Worm (Caenorhabditis elegans) whole organism, L2 larva: ENCODE results near the gene rpb-11.

ENCODE experiments used
- C34F6.9 ChIP-seq: fragments of 150-350 bp; optimal IDR thresholded peaks from 2 replicates; lab custom pipeline; 2014; ENCODE audit warnings: missing biosample characterization, missing genetic modification characterization
- F13H6.1 ChIP-seq: sonication (generic microtip); optimal IDR thresholded peaks from 2 replicates; lab custom pipeline; 2016; ENCODE audit warnings: missing genetic modification characterization, missing compliant biosample characterization
- R02D3.7 ChIP-seq: fragments of 150-350 bp; optimal IDR thresholded peaks from 2 replicates; lab custom pipeline; 2014; ENCODE audit warnings: missing biosample characterization, missing genetic modification characterization
- Y55F3AM.14 ChIP-seq: fragments of 200-800 bp; sonication (Bioruptor generic); optimal IDR thresholded peaks from 2 replicates; lab custom pipeline; 2018; ENCODE audit warnings: mild to moderate bottlenecking, missing genetic modification characterization, missing compliant biosample characterization
- ZK546.5 ChIP-seq: sonication (generic microtip); optimal IDR thresholded peaks from 2 replicates; lab custom pipeline; 2017; ENCODE audit warnings: missing biosample characterization, missing genetic modification characterization
- alr-1 ChIP-seq: fragments of 150-350 bp; optimal IDR thresholded peaks from 2 replicates; lab custom pipeline; 2014; ENCODE audit warnings: missing biosample characterization, missing genetic modification characterization
- aly-2 ChIP-seq: fragments of 150-350 bp; optimal IDR thresholded peaks from 2 replicates; lab custom pipeline; 2014; ENCODE audit warnings: missing biosample characterization, missing genetic modification characterization
- ama-1 ChIP-seq: fragments of 150-350 bp; optimal IDR thresholded peaks from 2 replicates; lab custom pipeline; 2018; ENCODE audit warnings: inconsistent platforms
- blmp-1 ChIP-seq: sonication (generic microtip); optimal IDR thresholded peaks from 2 replicates; lab custom pipeline; 2017; ENCODE audit warnings: missing genetic modification characterization, mild to moderate bottlenecking, missing compliant biosample characterization, antibody characterized with exemption, moderate library complexity; ENCODE audit not compliant: insufficient read depth
- ceh-16 ChIP-seq: fragments of 150-350 bp; optimal IDR thresholded peaks from 2 replicates; lab custom pipeline; 2014; ENCODE audit warnings: missing biosample characterization, missing genetic modification characterization
- ceh-82 ChIP-seq: fragments of 150-350 bp; optimal IDR thresholded peaks from 2 replicates; lab custom pipeline; 2014; ENCODE audit warnings: missing biosample characterization, missing genetic modification characterization
- crh-2 ChIP-seq: sonication (generic microtip); optimal IDR thresholded peaks from 2 replicates; lab custom pipeline; 2017; ENCODE audit warnings: missing biosample characterization, missing genetic modification characterization
- dmd-4 ChIP-seq: sonication (generic microtip); optimal IDR thresholded peaks from 2 replicates; lab custom pipeline; 2017; ENCODE audit warnings: missing biosample characterization, missing genetic modification characterization
- egl-27 ChIP-seq: sonication (generic microtip); optimal IDR thresholded peaks from 3 replicates; lab custom pipeline; 2017; ENCODE audit warnings: missing biosample characterization, missing genetic modification reagents, missing genetic modification characterization
- elt-1 ChIP-seq: fragments of 150-350 bp; optimal IDR thresholded peaks from 2 replicates; lab custom pipeline; 2014; ENCODE audit warnings: missing biosample characterization, missing genetic modification characterization
- elt-3 ChIP-seq: sonication (generic microtip); optimal IDR thresholded peaks from 2 replicates; lab custom pipeline; 2017; ENCODE audit warnings: missing biosample characterization, missing genetic modification characterization
- fos-1 ChIP-seq: fragments of 150-350 bp; optimal IDR thresholded peaks from 2 replicates; lab custom pipeline; 2014; ENCODE audit warnings: missing biosample characterization, missing genetic modification characterization
- gmeb-1 ChIP-seq: fragments of 150-350 bp; optimal IDR thresholded peaks from 2 replicates; lab custom pipeline; 2014; ENCODE audit warnings: missing biosample characterization, missing genetic modification characterization
- lin-11 ChIP-seq: fragments of 150-350 bp; sonication (generic microtip); optimal IDR thresholded peaks from 2 replicates; lab custom pipeline; 2014; ENCODE audit warnings: missing biosample characterization, missing genetic modification characterization, inconsistent platforms, mixed read lengths
- lin-13 ChIP-seq: fragments of 150-350 bp; optimal IDR thresholded peaks from 2 replicates; lab custom pipeline; 2014; ENCODE audit warnings: missing biosample characterization, missing genetic modification reagents, missing genetic modification characterization
- lin-39 ChIP-seq: fragments of 150-350 bp; optimal IDR thresholded peaks from 2 replicates; lab custom pipeline; 2014; ENCODE audit warnings: missing biosample characterization, missing genetic modification reagents, missing genetic modification characterization
- lsy-2 ChIP-seq, 2 experiments: fragments of 150-350 bp in 1 of 2; sonication (generic microtip) in 1 of 2; optimal IDR thresholded peaks; 2 replicates each; lab custom pipeline; 2014 to 2017; ENCODE audit warnings: missing biosample characterization in 2 of 2, missing genetic modification characterization in 2 of 2
- mab-5 ChIP-seq: fragments of 150-350 bp; optimal IDR thresholded peaks from 2 replicates; lab custom pipeline; 2014; ENCODE audit warnings: missing biosample characterization, missing genetic modification characterization
- mbf-1 ChIP-seq: sonication (generic microtip); optimal IDR thresholded peaks from 2 replicates; lab custom pipeline; 2017; ENCODE audit warnings: missing biosample characterization, missing genetic modification characterization
- mdl-1 ChIP-seq, 2 experiments: fragments of 150-350 bp in 1 of 2; sonication (generic microtip) in 1 of 2; optimal IDR thresholded peaks; 2 replicates each; lab custom pipeline; 2017; ENCODE audit warnings: missing biosample characterization in 2 of 2, missing genetic modification characterization in 2 of 2
- nhr-10 ChIP-seq: sonication (generic microtip); optimal IDR thresholded peaks from 2 replicates; lab custom pipeline; 2017; ENCODE audit warnings: missing biosample characterization, missing genetic modification characterization
- nhr-11 ChIP-seq: fragments of 150-350 bp; optimal IDR thresholded peaks from 2 replicates; lab custom pipeline; 2014; ENCODE audit warnings: missing biosample characterization, missing genetic modification characterization
- nhr-12 ChIP-seq: fragments of 150-350 bp; optimal IDR thresholded peaks from 2 replicates; lab custom pipeline; 2014; ENCODE audit warnings: missing biosample characterization, missing genetic modification characterization
- nhr-129 ChIP-seq: fragments of 150-350 bp; optimal IDR thresholded peaks from 2 replicates; lab custom pipeline; 2014; ENCODE audit warnings: missing biosample characterization, missing genetic modification characterization
- nhr-21 ChIP-seq: fragments of 150-350 bp; optimal IDR thresholded peaks from 2 replicates; lab custom pipeline; 2014; ENCODE audit warnings: missing biosample characterization, missing genetic modification characterization
- nhr-23 ChIP-seq: fragments of 150-350 bp; optimal IDR thresholded peaks from 2 replicates; lab custom pipeline; 2014; ENCODE audit warnings: missing biosample characterization, missing genetic modification reagents, missing genetic modification characterization
- nhr-237 ChIP-seq: fragments of 150-350 bp; optimal IDR thresholded peaks from 2 replicates; lab custom pipeline; 2014; ENCODE audit warnings: missing biosample characterization, missing genetic modification characterization
- nhr-25 ChIP-seq: fragments of 150-350 bp; sonication (generic microtip); optimal IDR thresholded peaks from 3 replicates; lab custom pipeline; 2014; ENCODE audit warnings: missing biosample characterization, missing genetic modification characterization
- nhr-6 ChIP-seq: fragments of 150-350 bp; optimal IDR thresholded peaks from 2 replicates; lab custom pipeline; 2014; ENCODE audit warnings: missing biosample characterization, missing genetic modification characterization
- nhr-77 ChIP-seq: fragments of 150-350 bp; optimal IDR thresholded peaks from 2 replicates; lab custom pipeline; 2014; ENCODE audit warnings: missing biosample characterization, missing genetic modification characterization
- peb-1 ChIP-seq: fragments of 150-350 bp; optimal IDR thresholded peaks from 2 replicates; lab custom pipeline; 2014; ENCODE audit warnings: missing biosample characterization, missing genetic modification characterization
- sem-4 ChIP-seq: fragments of 150-350 bp; optimal IDR thresholded peaks from 2 replicates; lab custom pipeline; 2014; ENCODE audit warnings: missing biosample characterization, missing genetic modification reagents, missing genetic modification characterization
- skn-1 ChIP-seq: sonication (generic microtip); optimal IDR thresholded peaks from 2 replicates; lab custom pipeline; 2017; ENCODE audit warnings: missing biosample characterization, missing genetic modification characterization
- sma-3 ChIP-seq: sonication (generic microtip); optimal IDR thresholded peaks from 2 replicates; lab custom pipeline; 2016; ENCODE audit warnings: missing genetic modification reagents, missing genetic modification characterization, missing compliant biosample characterization
- sma-9 ChIP-seq, 2 experiments: fragments of 150-350 bp in 1 of 2; sonication (generic microtip) in 1 of 2; optimal IDR thresholded peaks; 2 replicates each; lab custom pipeline; 2014 to 2016; ENCODE audit warnings: missing genetic modification characterization in 2 of 2, mild to moderate bottlenecking in 1 of 2, missing biosample characterization in 1 of 2, missing compliant biosample characterization in 1 of 2, missing genetic modification reagents in 1 of 2, moderate library complexity in 1 of 2
- snpc-4 ChIP-seq: fragments of 150-350 bp; optimal IDR thresholded peaks from 2 replicates; lab custom pipeline; 2014; ENCODE audit warnings: missing biosample characterization, missing genetic modification characterization
- unc-39 ChIP-seq: fragments of 150-350 bp; optimal IDR thresholded peaks from 2 replicates; lab custom pipeline; 2014; ENCODE audit warnings: missing biosample characterization, missing genetic modification characterization
- unc-55 ChIP-seq: fragments of 150-350 bp; sonication (generic microtip); optimal IDR thresholded peaks from 3 replicates; lab custom pipeline; 2014; ENCODE audit warnings: missing biosample characterization, missing genetic modification reagents, missing genetic modification characterization
- unc-62 ChIP-seq: fragments of 150-350 bp; optimal IDR thresholded peaks from 2 replicates; lab custom pipeline; 2014; ENCODE audit warnings: missing biosample characterization, missing genetic modification reagents, missing genetic modification characterization
- zag-1 ChIP-seq: fragments of 150-350 bp; optimal IDR thresholded peaks from 2 replicates; lab custom pipeline; 2014; ENCODE audit warnings: missing biosample characterization, missing genetic modification characterization
- ztf-1 ChIP-seq: fragments of 200-800 bp; sonication (Bioruptor generic); conservative IDR thresholded peaks from 2 replicates; pipeline ENCODE4 v1.3.6; 2022; ENCODE audit warnings: missing genetic modification characterization, missing compliant biosample characterization
- ztf-11 ChIP-seq: sonication (generic microtip); optimal IDR thresholded peaks from 2 replicates; lab custom pipeline; 2017; ENCODE audit warnings: missing biosample characterization, missing genetic modification characterization
- ztf-4 ChIP-seq: fragments of 150-350 bp; optimal IDR thresholded peaks from 2 replicates; lab custom pipeline; 2014; ENCODE audit warnings: missing biosample characterization, missing genetic modification characterization

Gene rpb-11

DNA sequence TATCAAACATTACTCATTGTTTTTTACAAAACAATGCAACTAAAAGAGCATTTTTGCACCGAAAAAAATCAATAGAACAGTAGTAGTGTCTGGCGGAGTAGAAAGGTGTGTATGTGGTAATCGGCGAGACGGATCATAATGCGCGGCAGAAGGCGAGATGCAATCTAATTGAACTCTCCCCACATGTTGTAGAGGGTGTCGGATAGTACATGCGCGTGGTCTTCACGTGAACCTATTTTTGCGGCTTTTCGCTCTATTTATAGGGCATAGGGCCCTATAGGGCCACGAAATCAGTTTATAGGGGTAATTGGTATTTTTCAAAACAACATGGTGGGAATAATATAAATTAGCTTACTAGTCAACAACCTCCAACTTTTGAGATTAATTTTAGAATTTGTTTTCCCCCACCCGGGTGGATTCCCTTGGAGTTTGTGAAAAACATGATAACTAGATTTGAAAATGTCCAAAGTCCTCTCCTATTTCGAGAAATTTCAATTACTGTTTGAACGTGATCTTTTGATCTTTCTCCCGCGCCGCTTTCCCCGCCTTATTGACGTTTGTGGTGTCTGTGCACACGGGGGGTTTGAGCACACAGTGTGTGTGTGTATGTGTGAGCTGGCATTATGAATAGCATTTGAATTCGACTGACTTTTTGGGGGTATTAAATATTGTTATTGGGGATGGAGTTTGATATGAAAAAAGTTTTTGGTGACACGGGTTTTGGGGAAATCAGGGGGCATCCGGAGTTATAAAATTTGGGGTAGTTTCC, 16.9 kb upstream of the rpb-11 start:
- peak; percentile 53 for TF ChIP-seq fos-1
- TF ChIP-seq sma-9 (GFP tag; optimal IDR thresholded peaks at IDR 0.05; lab: Kevin White, UChicago), result peak; percentile 78
- no peak for TF ChIP-seq sma-9 (tag; optimal IDR thresholded peaks at IDR 0.05; lab: Kevin White, UChicago)
- no peak for TF ChIP-seq R02D3.7 (tag; lab: Kevin White, UChicago)
- peak; percentile 2 for TF ChIP-seq nhr-129
- TF ChIP-seq crh-2, result peak; percentile 47
- peak; percentile 48 for TF ChIP-seq F13H6.1 (tag; lab: Kevin White, UChicago)
- no peak for TF ChIP-seq aly-2 (tag; lab: Kevin White, UChicago)
- peak; percentile 16 for TF ChIP-seq nhr-21

DNA sequence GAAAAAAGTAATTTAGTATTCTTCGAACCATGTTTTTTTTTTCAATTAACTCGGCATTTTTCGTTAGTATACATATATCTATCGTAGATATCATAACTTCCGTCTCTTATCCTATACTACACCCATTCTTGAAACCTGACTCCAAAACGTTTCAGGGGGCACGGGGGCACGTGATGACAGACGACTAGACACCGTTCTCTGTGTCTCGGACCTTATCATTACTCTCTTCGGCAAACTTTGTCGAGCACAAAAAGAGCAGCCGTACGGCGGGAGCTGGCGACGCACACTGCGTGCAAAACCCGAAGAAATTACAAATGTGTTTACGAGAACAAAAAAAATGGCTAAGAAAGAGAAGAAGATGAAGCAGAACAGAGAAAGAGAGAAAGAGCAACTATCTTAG, 15.7 kb upstream of the rpb-11 start:
- no peak for TF ChIP-seq nhr-25 (tag; lab: Kevin White, UChicago)
- TF ChIP-seq unc-55, result peak; percentile 32
- no peak for TF ChIP-seq nhr-77 (tag; lab: Kevin White, UChicago)
- TF ChIP-seq alr-1 (tag; lab: Kevin White, UChicago), result no peak
- TF ChIP-seq zag-1, result peak; percentile 53
- peak; percentile 38 for TF ChIP-seq ama-1
- TF ChIP-seq ztf-11 (tag; lab: Kevin White, UChicago), result no peak
- no peak for TF ChIP-seq R02D3.7 (tag; lab: Kevin White, UChicago)
- TF ChIP-seq dmd-4, result no peak
- peak; percentile 90 for TF ChIP-seq nhr-129
- peak; percentile 92 for TF ChIP-seq F13H6.1 (tag; lab: Kevin White, UChicago)
- no peak for TF ChIP-seq nhr-10
- no peak for TF ChIP-seq aly-2 (tag; lab: Kevin White, UChicago)
- peak; percentile 61 for TF ChIP-seq fos-1
- TF ChIP-seq ceh-82 (tag; lab: Kevin White, UChicago), result no peak
- no peak for TF ChIP-seq nhr-23 (tag; lab: Kevin White, UChicago)
- TF ChIP-seq ceh-16, result no peak
- TF ChIP-seq lin-11 (tag; lab: Kevin White, UChicago), result peak; percentile 75
- TF ChIP-seq mdl-1 (tag; optimal IDR thresholded peaks at IDR 0.05; lab: Kevin White, UChicago), result peak; percentile 85 to 87
- TF ChIP-seq nhr-12 (tag; lab: Kevin White, UChicago), result no peak
- no peak for TF ChIP-seq ZK546.5 (tag; lab: Kevin White, UChicago)
- TF ChIP-seq skn-1 (tag; lab: Kevin White, UChicago), result no peak
- TF ChIP-seq ztf-1, result no peak
- no peak for TF ChIP-seq snpc-4 (tag; lab: Kevin White, UChicago)
- TF ChIP-seq sma-9 (GFP tag; optimal IDR thresholded peaks at IDR 0.05; lab: Kevin White, UChicago), result peak; percentile 87
- no peak for TF ChIP-seq sma-9 (tag; optimal IDR thresholded peaks at IDR 0.05; lab: Kevin White, UChicago)
- no peak for TF ChIP-seq mbf-1 (tag; lab: Kevin White, UChicago)
- no peak for TF ChIP-seq unc-39 (tag; lab: Kevin White, UChicago)
- peak; percentile 51 for TF ChIP-seq ztf-4
- TF ChIP-seq sem-4 (tag; lab: Kevin White, UChicago), result peak; percentile 62
- peak; percentile 67 for TF ChIP-seq lin-13 (GFP tag; lab: Kevin White, UChicago)
- no peak for TF ChIP-seq nhr-237 (tag; lab: Kevin White, UChicago)
- peak; percentile 14 for TF ChIP-seq egl-27 (tag; lab: Kevin White, UChicago)
- TF ChIP-seq C34F6.9 (tag; lab: Kevin White, UChicago), result peak; percentile 81
- peak; percentile 7 for TF ChIP-seq nhr-11 (tag; lab: Kevin White, UChicago)
- TF ChIP-seq sma-3, result peak; percentile 25
- no peak for TF ChIP-seq blmp-1 (tag; lab: Kevin White, UChicago)
- no peak for TF ChIP-seq unc-62 (GFP tag; lab: Kevin White, UChicago)
- TF ChIP-seq elt-1 (tag; lab: Kevin White, UChicago), result no peak
- TF ChIP-seq peb-1 (tag; lab: Kevin White, UChicago), result no peak
- TF ChIP-seq lin-39 (tag; lab: Kevin White, UChicago), result no peak
- TF ChIP-seq Y55F3AM.14 (GFP tag; lab: Kevin White, UChicago), result peak; percentile 22
- peak; percentile 20 for TF ChIP-seq gmeb-1
- peak; percentile 80 for TF ChIP-seq crh-2
- TF ChIP-seq mab-5, result no peak
- TF ChIP-seq lsy-2 (tag; optimal IDR thresholded peaks at IDR 0.05; lab: Kevin White, UChicago), result peak in 1 of 2 experiments; percentile 81
- TF ChIP-seq nhr-21, result peak; percentile 69
- TF ChIP-seq nhr-6 (tag; lab: Kevin White, UChicago), result peak; percentile 3
- no peak for TF ChIP-seq elt-3 (tag; lab: Kevin White, UChicago)
- TF ChIP-seq, all 48 proteins: peak for 22
